Worm (Caenorhabditis elegans): ENCODE data around the gene F35G2.5.

ce11 chrIV:12238851-12239250 is 19.4 kb downstream of the F35G2.5 start, which contains the start of gene sre-19:
- no peak for TF ChIP-seq unc-62 (GFP tag; optimal IDR thresholded peaks at IDR 0.05)
- TF ChIP-seq snpc-4 (tag; optimal IDR thresholded peaks at IDR 0.05), result no peak
- no peak for TF ChIP-seq nhr-76 (tag; optimal IDR thresholded peaks at IDR 0.05)
- TF ChIP-seq ceh-43 (GFP tag; optimal IDR thresholded peaks at IDR 0.05), result no peak
- no peak for TF ChIP-seq nhr-28 (tag; optimal IDR thresholded peaks at IDR 0.05)
- no peak for TF ChIP-seq ztf-11 (tag; optimal IDR thresholded peaks at IDR 0.05)
- no peak for TF ChIP-seq blmp-1 (tag; optimal IDR thresholded peaks at IDR 0.05)
- TF ChIP-seq mls-2 (tag; optimal IDR thresholded peaks at IDR 0.05), result no peak
- no peak for TF ChIP-seq elt-3 (tag; optimal IDR thresholded peaks at IDR 0.05)

Data from whole organism, mixed stage, embryonic.